Worm (Caenorhabditis elegans): ENCODE measurements around the gene gana-1.
"Not testable (repeated sequence)": the region's sequence is repeated elsewhere in the genome, so short reads cannot be mapped to it uniquely, and the experiment has no call there.

Gene gana-1

ce11 chrV:12120381-12120780 lies 33.3 kb downstream of the gana-1 start, which contains the start of gene C13C4.7:
Gene C13C4.7 (minus strand): TSS chrV:12120481.
- TF ChIP-seq dox-1 (GFP tag; IDR thresholded peaks at IDR 0.05) (no peak), hsf-1 (GFP tag; IDR thresholded peaks at IDR 0.05) (no peak), F39B2.1 (GFP tag; IDR thresholded peaks at IDR 0.05) (no peak), C06A6.2 (GFP tag; conservative IDR thresholded peaks at IDR 0.05) (no peak), Y95B8A.8 (GFP tag; IDR thresholded peaks at IDR 0.05) (no peak), snpc-1.3 (tag; optimal IDR thresholded peaks at IDR 0.05; ENCODE audit: insufficient read depth) (no peak), fkh-3 (tag; optimal IDR thresholded peaks at IDR 0.05) (no peak), ama-1 (optimal IDR thresholded peaks at IDR 0.05) (no peak), ama-1 (GFP tag; optimal IDR thresholded peaks at IDR 0.05) (no peak), somi-1 (GFP tag; optimal IDR thresholded peaks at IDR 0.05) (no peak), ztf-3 (GFP tag; optimal IDR thresholded peaks at IDR 0.05) (no peak), attf-6 (GFP tag; IDR thresholded peaks at IDR 0.05) (no peak), D2030.7 (GFP tag; IDR thresholded peaks at IDR 0.05) (no peak)

- no peak for TF ChIP-seq rcor-1 (GFP tag; IDR thresholded peaks at IDR 0.05)
- no peak for TF ChIP-seq Y56A3A.18 (GFP tag; IDR thresholded peaks at IDR 0.05)
- TF ChIP-seq xnd-1 (tag; optimal IDR thresholded peaks at IDR 0.05) = no peak
- no peak for TF ChIP-seq die-1 (tag; optimal IDR thresholded peaks at IDR 0.05)
- TF ChIP-seq ekl-4 (GFP tag; IDR thresholded peaks at IDR 0.05) = no peak
- TF ChIP-seq ceh-91 (GFP tag; IDR thresholded peaks at IDR 0.05) = no peak
- TF ChIP-seq B0019.2 (GFP tag; conservative IDR thresholded peaks at IDR 0.05) = no peak
- TF ChIP-seq dox-1 (GFP tag; IDR thresholded peaks at IDR 0.05) = no peak
- TF ChIP-seq nfya-1 (tag; optimal IDR thresholded peaks at IDR 0.05; ENCODE audit: borderline replicate concordance, insufficient read depth) = no peak
Observed at ce11 chrV:12121274-12121673, 34.2 kb downstream of the gana-1 start, which contains the start of gene C13C4.6. Gene C13C4.6 (plus strand): TSS chrV:12121574.

DNA sequence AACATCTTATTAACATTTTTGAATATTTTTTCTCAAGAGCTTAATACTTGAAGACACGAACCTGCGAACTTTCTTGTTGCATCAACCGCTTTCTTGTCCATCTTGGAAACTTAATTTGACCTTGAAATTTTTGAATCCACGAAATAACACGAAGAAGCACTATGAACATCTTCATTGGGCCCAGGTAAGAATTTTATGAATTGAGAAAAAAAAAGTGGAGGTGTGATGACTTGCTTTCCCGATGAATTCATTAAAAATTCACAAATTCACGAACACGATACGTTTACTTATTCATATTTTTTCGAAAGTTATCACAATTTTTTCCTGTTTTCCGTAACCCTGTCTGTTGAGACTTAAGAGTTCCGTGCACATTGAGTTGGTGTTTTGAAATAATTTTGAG lies 43.7 kb downstream of the gana-1 start, which contains the start of gene C27A7.6:
C27A7.6 (minus strand) TSS at position 101 of the 400 bp plus-strand sequence.
- TF ChIP-seq F23B12.7 (tag; optimal IDR thresholded peaks at IDR 0.05; ENCODE audit: insufficient read depth); ccch-3 (GFP tag; optimal IDR thresholded peaks at IDR 0.05); F57C9.4 (tag; optimal IDR thresholded peaks at IDR 0.05): not testable (repeated sequence)

- TF ChIP-seq attf-6 (GFP tag; IDR thresholded peaks at IDR 0.05); lin-40 (tag; optimal IDR thresholded peaks at IDR 0.05); Y67H2A.10 (GFP tag; conservative IDR thresholded peaks at IDR 0.05): not testable (repeated sequence)
Observed at ce11 chrV:12131157-12131556, 44.1 kb downstream of the gana-1 start, which contains the start of gene enpp-1. Gene enpp-1 (plus strand): TSS chrV:12131457.

ce11 chrV:12137942-12138341 lies 50.9 kb downstream of the gana-1 start:
- no peak for TF ChIP-seq ama-1 (optimal IDR thresholded peaks at IDR 0.05)
- TF ChIP-seq ama-1 (GFP tag; optimal IDR thresholded peaks at IDR 0.05) = no peak
- TF ChIP-seq egl-18 (GFP tag; IDR thresholded peaks at IDR 0.05) = no peak
- TF ChIP-seq sea-2 (GFP tag; IDR thresholded peaks at IDR 0.05) = no peak
- TF ChIP-seq Y79H2A.3 (GFP tag; conservative IDR thresholded peaks at IDR 0.05) = no peak
- no peak for TF ChIP-seq hlh-26 (GFP tag; conservative IDR thresholded peaks at IDR 0.05)
- no peak for TF ChIP-seq fkh-3 (tag; optimal IDR thresholded peaks at IDR 0.05)
- TF ChIP-seq T07F8.4 (tag; optimal IDR thresholded peaks at IDR 0.05) = no peak

All from whole organism, young adult.